Worm (Caenorhabditis elegans): ENCODE results near the gene mcm-3.
"Not testable (repeated sequence)": the region's sequence is repeated elsewhere in the genome, so short reads cannot be mapped to it uniquely, and the experiment has no call there.

ce11 chrV:15031373-15031772 lies 28.0 kb downstream of the mcm-3 start, which contains the start of gene cng-1:
- TF ChIP-seq pros-1 (tag; optimal IDR thresholded peaks at IDR 0.05); lim-6 (tag; optimal IDR thresholded peaks at IDR 0.05); dmd-4 (tag; optimal IDR thresholded peaks at IDR 0.05; ENCODE audit: borderline replicate concordance); fkh-10 (GFP tag; optimal IDR thresholded peaks at IDR 0.05); ets-4 (tag; optimal IDR thresholded peaks at IDR 0.05); ama-1 (optimal IDR thresholded peaks at IDR 0.05); unc-55 (GFP tag; optimal IDR thresholded peaks at IDR 0.05); lin-11 (tag; optimal IDR thresholded peaks at IDR 0.05); odd-2 (tag; optimal IDR thresholded peaks at IDR 0.05); fkh-6 (tag; optimal IDR thresholded peaks at IDR 0.05); pag-3 (tag; optimal IDR thresholded peaks at IDR 0.05; ENCODE audit: borderline replicate concordance); che-1 (tag; optimal IDR thresholded peaks at IDR 0.05); C08G9.2 (tag; optimal IDR thresholded peaks at IDR 0.05); pqm-1 (tag; optimal IDR thresholded peaks at IDR 0.05): not testable (repeated sequence)
